Worm (Caenorhabditis elegans): ENCODE measurements around the gene F23H12.3.

Gene F23H12.3

ce11 chrV:12303453-12304077 lies 41.4 kb upstream of the F23H12.3 start (continued):
- TF ChIP-seq snpc-4 (GFP tag; optimal IDR thresholded peaks at IDR 0.05) = peak; percentile 87
- peak in 3 of 4 experiments; percentile 83 to 87 (median 86) for TF ChIP-seq snpc-4 (tag; optimal IDR thresholded peaks at IDR 0.05)
- TF ChIP-seq nfyb-1 (GFP tag; IDR thresholded peaks at IDR 0.05) = peak; percentile 99
- TF ChIP-seq rcor-1 (GFP tag; IDR thresholded peaks at IDR 0.05) = peak; percentile 98
- peak; percentile 100 for TF ChIP-seq T26A5.8 (tag; optimal IDR thresholded peaks at IDR 0.05)
- peak; percentile 87 for TF ChIP-seq ztf-3 (GFP tag; optimal IDR thresholded peaks at IDR 0.05)
- TF ChIP-seq atf-7 (tag; optimal IDR thresholded peaks at IDR 0.05) = peak; percentile 97
- peak; percentile 50 for TF ChIP-seq xnd-1 (tag; optimal IDR thresholded peaks at IDR 0.05)
- peak; percentile 96 for TF ChIP-seq snpc-1.3 (tag; optimal IDR thresholded peaks at IDR 0.05; ENCODE audit: insufficient read depth)
- TF ChIP-seq B0019.2 (GFP tag; conservative IDR thresholded peaks at IDR 0.05) = peak; percentile 89
- peak; percentile 78; the same call in 1 of the 2 replicates for TF ChIP-seq lir-1 (GFP tag; conservative IDR thresholded peaks at IDR 0.05)
- TF ChIP-seq rpc-1 (optimal IDR thresholded peaks at IDR 0.05) = peak; percentile 100
- peak; percentile 100 for TF ChIP-seq rpc-1 (tag; optimal IDR thresholded peaks at IDR 0.05)
- TF ChIP-seq aptf-2 (GFP tag; conservative IDR thresholded peaks at IDR 0.05) = peak; percentile 85
- TF ChIP-seq unc-62 (GFP tag; optimal IDR thresholded peaks at IDR 0.05) = no peak
- peak; percentile 91 for TF ChIP-seq hmg-1.2 (GFP tag; IDR thresholded peaks at IDR 0.05)
- peak; percentile 97 for TF ChIP-seq let-526 (GFP tag; IDR thresholded peaks at IDR 0.05)
- TF ChIP-seq sdz-38 (tag; optimal IDR thresholded peaks at IDR 0.05) = peak; percentile 76
- peak; percentile 95 for TF ChIP-seq ztf-26 (tag; optimal IDR thresholded peaks at IDR 0.05)
- peak; percentile 100 for TF ChIP-seq nhr-27 (tag; optimal IDR thresholded peaks at IDR 0.05)
- TF ChIP-seq F52B5.7 (tag; optimal IDR thresholded peaks at IDR 0.05) = peak; percentile 100
- TF ChIP-seq tbx-9 (tag; optimal IDR thresholded peaks at IDR 0.05; ENCODE audit: borderline replicate concordance) = peak; percentile 99
- TF ChIP-seq nfya-2 (GFP tag; IDR thresholded peaks at IDR 0.05) = peak; percentile 97
- TF ChIP-seq ekl-4 (GFP tag; IDR thresholded peaks at IDR 0.05) = peak; percentile 99
- peak; percentile 98 for TF ChIP-seq hrde-1 (tag; optimal IDR thresholded peaks at IDR 0.05; ENCODE audit: borderline replicate concordance)
- TF ChIP-seq F55B11.4 (tag; optimal IDR thresholded peaks at IDR 0.05; ENCODE audit: borderline replicate concordance, insufficient read depth) = peak; percentile 58
- TF ChIP-seq B0035.1 (tag; optimal IDR thresholded peaks at IDR 0.05) = peak; percentile 96
- TF ChIP-seq hlh-26 (GFP tag; conservative IDR thresholded peaks at IDR 0.05) = peak; percentile 87
- TF ChIP-seq D2030.7 (GFP tag; IDR thresholded peaks at IDR 0.05) = peak; percentile 90
- TF ChIP-seq lin-26 (GFP tag; IDR thresholded peaks at IDR 0.05) = peak; percentile 99
- peak; percentile 90 for TF ChIP-seq pbrm-1 (GFP tag; IDR thresholded peaks at IDR 0.05)
- peak; percentile 99 for TF ChIP-seq nhr-90 (tag; optimal IDR thresholded peaks at IDR 0.05)
- TF ChIP-seq ceh-91 (GFP tag; IDR thresholded peaks at IDR 0.05) = peak; percentile 80
- peak; percentile 100 for TF ChIP-seq ceh-58 (GFP tag; IDR thresholded peaks at IDR 0.05)
- peak; percentile 96 for TF ChIP-seq Y79H2A.3 (GFP tag; conservative IDR thresholded peaks at IDR 0.05)
- TF ChIP-seq bed-2 (GFP tag; IDR thresholded peaks at IDR 0.05) = peak; percentile 96
- TF ChIP-seq efl-1 (GFP tag; optimal IDR thresholded peaks at IDR 0.05) = peak; percentile 49
- TF ChIP-seq B0261.1 (tag; optimal IDR thresholded peaks at IDR 0.05) = peak; percentile 99
- peak; percentile 99 for TF ChIP-seq lag-1 (GFP tag; IDR thresholded peaks at IDR 0.05)
- peak; percentile 90 for TF ChIP-seq nhr-179 (tag; optimal IDR thresholded peaks at IDR 0.05)
- peak; percentile 87 for TF ChIP-seq cebp-1 (GFP tag; IDR thresholded peaks at IDR 0.05)
- peak; percentile 94 for TF ChIP-seq cebp-1 (tag; optimal IDR thresholded peaks at IDR 0.05)
